Fruit fly (Drosophila melanogaster) whole organism, embryonic: ENCODE results near the gene Pax.

Experiments used
- B-H1 ChIP-seq: fragments of 200-800 bp; sonication (Bioruptor generic); IDR thresholded peaks from 3 replicates; pipeline ENCODE4 v1.3.6; 2022; ENCODE audit warnings: missing biosample characterization, missing genetic modification characterization
- BEAF-32 ChIP-seq: fragments of 200-800 bp; sonication (Bioruptor generic); optimal IDR thresholded peaks from 3 replicates; lab custom pipeline; 2017; ENCODE audit warnings: missing biosample characterization, missing genetic modification characterization, mild to moderate bottlenecking, moderate library complexity, missing genetic modification reagents
- CG10274 ChIP-seq: fragments of 200-800 bp; sonication (Bioruptor generic); optimal IDR thresholded peaks from 3 replicates; lab custom pipeline; 2017; ENCODE audit warnings: missing biosample characterization, mild to moderate bottlenecking, missing genetic modification characterization
- CG10321 ChIP-seq: fragments of 200-800 bp; sonication (Bioruptor generic); IDR thresholded peaks from 2 replicates; pipeline ENCODE4 v1.3.6; 2022; ENCODE audit warnings: missing biosample characterization, missing genetic modification characterization
- CG11093 ChIP-seq: fragments of 200-800 bp; sonication (Bioruptor generic); IDR thresholded peaks from 3 replicates; pipeline ENCODE4 v1.3.6; 2022; ENCODE audit warnings: missing biosample characterization, missing genetic modification characterization
- CG12219 ChIP-seq: fragments of 200-800 bp; sonication (Bioruptor generic); optimal IDR thresholded peaks from 3 replicates; lab custom pipeline; 2018; ENCODE audit warnings: missing biosample characterization, mild to moderate bottlenecking, missing genetic modification characterization
- CG12236 ChIP-seq: fragments of 200-800 bp; sonication (Bioruptor generic); optimal IDR thresholded peaks from 2 replicates; lab custom pipeline; 2016; ENCODE audit warnings: missing biosample characterization, missing genetic modification characterization
- CG14965 ChIP-seq: fragments of 200-800 bp; sonication (Bioruptor generic); optimal IDR thresholded peaks from 2 replicates; lab custom pipeline; 2016; ENCODE audit warnings: missing biosample characterization, missing genetic modification characterization, borderline replicate concordance
- CG15011 ChIP-seq: fragments of 200-800 bp; sonication (Bioruptor generic); optimal IDR thresholded peaks from 3 replicates; lab custom pipeline; 2018; ENCODE audit warnings: missing biosample characterization, mild to moderate bottlenecking, missing genetic modification characterization
- CG18262 ChIP-seq: fragments of 200-800 bp; optimal IDR thresholded peaks from 3 replicates; lab custom pipeline; 2019; ENCODE audit warnings: missing biosample characterization, mild to moderate bottlenecking, missing genetic modification characterization, moderate library complexity
- CG2199 ChIP-seq: fragments of 200-800 bp; sonication (Bioruptor generic); IDR thresholded peaks from 3 replicates; pipeline ENCODE4 v1.3.6; 2022; ENCODE audit warnings: missing biosample characterization, missing genetic modification characterization
- CG6791 ChIP-seq: fragments of 200-800 bp; sonication (Bioruptor generic); IDR thresholded peaks from 3 replicates; pipeline ENCODE4 v1.3.6; 2022; ENCODE audit warnings: missing biosample characterization, missing genetic modification characterization; ENCODE audit not compliant: partially characterized antibody
- CG7786 ChIP-seq: fragments of 200-800 bp; sonication (Bioruptor generic); optimal IDR thresholded peaks from 2 replicates; lab custom pipeline; 2016; ENCODE audit warnings: missing biosample characterization, missing genetic modification characterization
- CG8290 ChIP-seq, 3 experiments: fragments of 200-800 bp; sonication (Bioruptor generic); optimal IDR thresholded peaks; 2 replicates each; lab custom pipeline; 2016 to 2019; ENCODE audit warnings: missing biosample characterization in 3 of 3, missing genetic modification characterization in 3 of 3, mild to moderate bottlenecking in 2 of 3, moderate library complexity in 1 of 3
- CkIIα-i1 ChIP-seq: fragments of 200-800 bp; sonication (Bioruptor generic); IDR thresholded peaks from 2 replicates; pipeline ENCODE4 v1.3.6; 2022; ENCODE audit warnings: missing biosample characterization, missing genetic modification characterization
- Deaf1 ChIP-seq: fragments of 200-800 bp; optimal IDR thresholded peaks from 3 replicates; lab custom pipeline; 2019; ENCODE audit warnings: missing biosample characterization, mild to moderate bottlenecking, missing genetic modification characterization, moderate library complexity
- Dek ChIP-seq: fragments of 200-800 bp; sonication (Bioruptor generic); optimal IDR thresholded peaks from 3 replicates; lab custom pipeline; 2019; ENCODE audit warnings: missing biosample characterization, mild to moderate bottlenecking, missing genetic modification characterization, moderate library complexity
- Fer2 ChIP-seq: fragments of 200-800 bp; sonication (Bioruptor generic); optimal IDR thresholded peaks from 2 replicates; lab custom pipeline; 2018; ENCODE audit warnings: missing biosample characterization, mild to moderate bottlenecking, missing genetic modification characterization, moderate library complexity
- Meics ChIP-seq: fragments of 200-800 bp; sonication (Bioruptor generic); optimal IDR thresholded peaks from 2 replicates; lab custom pipeline; 2017; ENCODE audit warnings: missing biosample characterization, mild to moderate bottlenecking, missing genetic modification characterization
- NC2α ChIP-seq: fragments of 200-800 bp; sonication (Bioruptor generic); optimal IDR thresholded peaks from 2 replicates; lab custom pipeline; 2016; ENCODE audit warnings: missing biosample characterization, missing genetic modification characterization
- NFAT ChIP-seq: fragments of 200-800 bp; sonication (Bioruptor generic); IDR thresholded peaks from 2 replicates; pipeline ENCODE4 v1.3.6; 2022; ENCODE audit warnings: missing biosample characterization, missing genetic modification characterization
- NK7.1 ChIP-seq: fragments of 200-800 bp; sonication (Bioruptor generic); optimal IDR thresholded peaks from 3 replicates; lab custom pipeline; 2016; ENCODE audit warnings: missing biosample characterization, missing genetic modification characterization
- Optix ChIP-seq: fragments of 200-800 bp; sonication (Bioruptor generic); IDR thresholded peaks from 3 replicates; pipeline ENCODE4 v1.3.6; 2022; ENCODE audit warnings: missing biosample characterization, missing genetic modification characterization
- Sox100B ChIP-seq: fragments of 200-800 bp; sonication (Bioruptor generic); optimal IDR thresholded peaks from 3 replicates; lab custom pipeline; 2018; ENCODE audit warnings: missing biosample characterization, mild to moderate bottlenecking, missing genetic modification characterization
- ara ChIP-seq: fragments of 200-800 bp; sonication (Bioruptor generic); IDR thresholded peaks from 2 replicates; pipeline ENCODE4 v1.3.6; 2022; ENCODE audit warnings: missing biosample characterization, missing genetic modification characterization
- ase ChIP-seq: fragments of 200-800 bp; sonication (Bioruptor generic); IDR thresholded peaks from 3 replicates; pipeline ENCODE4 v1.3.6; 2022; ENCODE audit warnings: missing biosample characterization, missing genetic modification characterization
- ato ChIP-seq: fragments of 200-800 bp; sonication (Bioruptor generic); IDR thresholded peaks from 2 replicates; pipeline ENCODE4 v1.3.6; 2022; ENCODE audit warnings: missing biosample characterization, missing genetic modification characterization; ENCODE audit not compliant: partially characterized antibody
- az2 ChIP-seq: fragments of 200-800 bp; sonication (Bioruptor generic); optimal IDR thresholded peaks from 3 replicates; lab custom pipeline; 2016; ENCODE audit warnings: missing biosample characterization, missing genetic modification characterization
- chinmo ChIP-seq: fragments of 200-800 bp; sonication (Bioruptor generic); IDR thresholded peaks from 4 replicates; pipeline ENCODE4 v1.3.6; 2022; ENCODE audit warnings: missing biosample characterization, missing genetic modification characterization; ENCODE audit not compliant: partially characterized antibody
- ci ChIP-seq: fragments of 200-800 bp; sonication (Bioruptor generic); IDR thresholded peaks from 3 replicates; pipeline ENCODE4 v1.3.6; 2022; ENCODE audit warnings: missing biosample characterization, missing genetic modification characterization
- croc ChIP-seq: fragments of 200-800 bp; sonication (Bioruptor generic); conservative IDR thresholded peaks from 3 replicates; pipeline ENCODE4 v1.3.6; 2022; ENCODE audit warnings: missing biosample characterization, missing genetic modification characterization
- disco-r ChIP-seq: fragments of 200-800 bp; sonication (Bioruptor generic); optimal IDR thresholded peaks from 2 replicates; lab custom pipeline; 2016; ENCODE audit warnings: missing biosample characterization, missing genetic modification characterization
- dpn ChIP-seq, 2 experiments: fragments of 200-800 bp; sonication (Bioruptor generic); optimal IDR thresholded peaks; 3 replicates each; lab custom pipeline; 2016; ENCODE audit warnings: missing biosample characterization in 2 of 2, missing genetic modification characterization in 2 of 2
- eyg ChIP-seq: fragments of 200-800 bp; sonication (Bioruptor generic); optimal IDR thresholded peaks from 3 replicates; lab custom pipeline; 2016; ENCODE audit warnings: missing biosample characterization, missing genetic modification characterization
- jing ChIP-seq: fragments of 200-800 bp; sonication (Bioruptor generic); optimal IDR thresholded peaks from 2 replicates; lab custom pipeline; 2018; ENCODE audit warnings: missing biosample characterization, mild to moderate bottlenecking, missing genetic modification characterization
- jumu ChIP-seq: fragments of 200-800 bp; sonication (Bioruptor generic); optimal IDR thresholded peaks from 3 replicates; lab custom pipeline; 2016; ENCODE audit warnings: missing biosample characterization, missing genetic modification characterization
- luna ChIP-seq: fragments of 200-800 bp; sonication (Bioruptor generic); optimal IDR thresholded peaks from 2 replicates; lab custom pipeline; 2016; ENCODE audit warnings: missing biosample characterization, missing genetic modification characterization
- mirr ChIP-seq: fragments of 200-800 bp; sonication (Bioruptor generic); optimal IDR thresholded peaks from 3 replicates; lab custom pipeline; 2018; ENCODE audit warnings: missing biosample characterization, mild to moderate bottlenecking, missing genetic modification characterization
- nerfin-1 ChIP-seq: fragments of 200-800 bp; sonication (Bioruptor generic); optimal IDR thresholded peaks from 3 replicates; lab custom pipeline; 2019; ENCODE audit warnings: missing biosample characterization, mild to moderate bottlenecking, missing genetic modification characterization, moderate library complexity
- nom ChIP-seq: fragments of 200-800 bp; sonication (Bioruptor generic); optimal IDR thresholded peaks from 2 replicates; lab custom pipeline; 2017; ENCODE audit warnings: missing biosample characterization, missing genetic modification characterization, mild to moderate bottlenecking, moderate library complexity, missing genetic modification reagents
- oc ChIP-seq: fragments of 200-800 bp; sonication (Bioruptor generic); optimal IDR thresholded peaks from 2 replicates; lab custom pipeline; 2018; ENCODE audit warnings: missing biosample characterization, mild to moderate bottlenecking, missing genetic modification characterization, moderate library complexity
- p53 ChIP-seq: fragments of 200-800 bp; sonication (Bioruptor generic); optimal IDR thresholded peaks from 2 replicates; lab custom pipeline; 2016; ENCODE audit warnings: missing biosample characterization, missing genetic modification characterization
- pho ChIP-seq: fragments of 200-800 bp; sonication (Bioruptor generic); optimal IDR thresholded peaks from 2 replicates; lab custom pipeline; 2016; ENCODE audit warnings: missing biosample characterization, missing genetic modification characterization
- phol ChIP-seq: fragments of 200-800 bp; sonication (Bioruptor generic); optimal IDR thresholded peaks from 3 replicates; lab custom pipeline; 2018; ENCODE audit warnings: missing biosample characterization, mild to moderate bottlenecking, missing genetic modification characterization, moderate library complexity
- row ChIP-seq: fragments of 200-800 bp; sonication (Bioruptor generic); IDR thresholded peaks from 3 replicates; pipeline ENCODE4 v1.3.6; 2022; ENCODE audit warnings: missing biosample characterization, missing genetic modification characterization
- slou ChIP-seq: fragments of 200-800 bp; sonication (Bioruptor generic); optimal IDR thresholded peaks from 3 replicates; lab custom pipeline; 2016; ENCODE audit warnings: missing biosample characterization, missing genetic modification characterization
- zen ChIP-seq: fragments of 200-800 bp; sonication (Bioruptor generic); optimal IDR thresholded peaks from 3 replicates; lab custom pipeline; 2018; ENCODE audit warnings: missing biosample characterization, mild to moderate bottlenecking, missing genetic modification characterization, moderate library complexity
- zfh2 ChIP-seq: fragments of 200-800 bp; sonication (Bioruptor generic); optimal IDR thresholded peaks from 2 replicates; lab custom pipeline; 2016; ENCODE audit warnings: missing biosample characterization, missing genetic modification characterization

Pax gene

DNA sequence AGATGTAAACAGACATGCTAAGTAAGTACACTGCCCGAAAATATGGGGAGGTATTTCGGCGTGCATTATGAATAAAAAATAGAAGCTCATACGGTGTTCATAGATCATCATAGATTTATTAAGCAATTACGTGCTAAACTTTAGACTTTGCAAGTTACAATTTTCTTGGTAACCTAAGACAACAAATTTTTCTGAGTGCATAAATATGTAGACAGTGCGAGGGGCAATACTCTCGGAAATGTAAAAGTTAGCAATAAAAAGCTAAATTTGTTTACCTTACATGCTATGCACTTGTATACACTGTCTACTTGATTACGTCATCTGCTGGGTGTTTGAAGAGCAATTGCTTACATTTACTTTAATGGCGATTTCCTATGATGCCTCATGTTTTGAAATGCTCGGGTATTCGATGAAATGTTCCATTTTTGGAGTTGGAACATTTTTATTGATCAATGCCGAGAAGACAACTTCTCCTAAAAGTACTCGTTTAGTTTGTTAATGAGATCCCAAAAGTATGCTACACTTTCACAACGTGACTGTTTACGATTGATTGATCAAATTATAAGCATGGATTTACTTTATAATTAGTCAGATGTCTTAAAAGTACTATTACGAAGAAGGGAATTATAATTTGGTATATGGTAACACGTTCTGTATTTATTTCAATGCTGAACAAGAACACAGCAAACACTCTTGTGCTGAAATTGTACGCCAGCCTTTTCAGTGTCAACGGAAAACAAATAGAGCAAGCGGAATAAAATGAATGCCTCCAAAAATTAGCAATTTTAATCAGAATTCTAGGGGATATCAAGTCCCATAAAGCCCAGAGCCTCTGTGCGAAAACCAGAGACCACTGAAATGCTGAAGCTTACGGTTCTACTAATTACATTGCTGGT is 9.5 kb downstream of the Pax start, which contains the start of gene Lectin-galC1 (continued):
- peak; percentile 64 for TF ChIP-seq CG8290 (GFP tag; optimal IDR thresholded peaks at IDR 0.05; lab: Kevin White, UChicago)
- TF ChIP-seq CG8290 (tag; optimal IDR thresholded peaks at IDR 0.05; lab: Kevin White, UChicago) = peak in 1 of 2 experiments; percentile 61
- no peak for TF ChIP-seq CkIIα-i1 (GFP tag; lab: Robert Waterston, UW)
- TF ChIP-seq croc (GFP tag; lab: Robert Waterston, UW) = peak; percentile 78
- TF ChIP-seq CG10321 (GFP tag; lab: Robert Waterston, UW) = peak; percentile 65
- peak; percentile 72 for TF ChIP-seq pho (GFP tag; lab: Kevin White, UChicago)
- TF ChIP-seq Meics (GFP tag; lab: Kevin White, UChicago) = peak; percentile 76
- peak; percentile 27; the same call in 1 of the 3 replicates for TF ChIP-seq CG2199
- peak; percentile 78 for TF ChIP-seq nerfin-1 (tag; lab: Kevin White, UChicago)
- peak; percentile 89 for TF ChIP-seq ara (GFP tag; lab: Robert Waterston, UW)
- TF ChIP-seq NC2α (GFP tag; lab: Kevin White, UChicago) = peak; percentile 85
- peak; percentile 83 for TF ChIP-seq Sox100B (GFP tag; lab: Kevin White, UChicago)
- TF ChIP-seq Dek (tag; lab: Kevin White, UChicago) = peak; percentile 73
- TF ChIP-seq p53 (GFP tag; lab: Kevin White, UChicago) = peak; percentile 87
- peak; percentile 42 for TF ChIP-seq Fer2
- TF ChIP-seq CG10274 (GFP tag; lab: Kevin White, UChicago) = peak; percentile 70
- TF ChIP-seq CG18262 = peak; percentile 90
- TF ChIP-seq CG12219 (GFP tag; lab: Kevin White, UChicago) = peak; percentile 85
- 0 out of 4 replicates have a peak, but pooled peaks have one; percentile 47 for TF ChIP-seq chinmo (GFP tag; lab: Robert Waterston, UW)
- TF ChIP-seq Deaf1 = peak; percentile 10
- peak; percentile 86 for TF ChIP-seq CG12236
- peak; percentile 83 for TF ChIP-seq jing (GFP tag; lab: Kevin White, UChicago)
- TF ChIP-seq ato (GFP tag; lab: Robert Waterston, UW) = no peak
- peak; percentile 74 for TF ChIP-seq CG7786
- peak; percentile 82 to 92 for TF ChIP-seq dpn (GFP tag; optimal IDR thresholded peaks at IDR 0.05; lab: Kevin White, UChicago)
- TF ChIP-seq ci = peak; percentile 95
- TF ChIP-seq Optix = peak; percentile 84
- peak; percentile 68 for TF ChIP-seq CG15011
- peak; percentile 91 for TF ChIP-seq az2 (GFP tag; lab: Kevin White, UChicago)
- peak; percentile 79 for TF ChIP-seq NK7.1 (GFP tag; lab: Kevin White, UChicago)
- peak; percentile 88 for TF ChIP-seq row (GFP tag; lab: Robert Waterston, UW)
- no peak for TF ChIP-seq CG6791 (GFP tag; lab: Robert Waterston, UW)
- peak; percentile 51 for TF ChIP-seq mirr
- TF ChIP-seq CG11093 = peak; percentile 76; the same call in 2 of the 3 replicates
- peak; percentile 82 for TF ChIP-seq disco-r (GFP tag; lab: Kevin White, UChicago)
- TF ChIP-seq eyg (GFP tag; lab: Kevin White, UChicago) = peak; percentile 73
- peak; percentile 88 for TF ChIP-seq phol (tag; lab: Kevin White, UChicago)
- TF ChIP-seq nom = no peak
- TF ChIP-seq luna = no peak
- peak; percentile 81 for TF ChIP-seq B-H1 (GFP tag; lab: Robert Waterston, UW)
- TF ChIP-seq zen (tag; lab: Kevin White, UChicago) = peak; percentile 88
- no peak for TF ChIP-seq BEAF-32 (GFP tag; lab: Kevin White, UChicago)
- TF ChIP-seq jumu (GFP tag; lab: Kevin White, UChicago) = peak; percentile 88
- TF ChIP-seq oc (tag; lab: Kevin White, UChicago) = peak; percentile 90
- no peak; the same call in 1 of the 3 replicates for TF ChIP-seq ase (GFP tag; lab: Robert Waterston, UW)
- peak; percentile 69 for TF ChIP-seq slou (GFP tag; lab: Kevin White, UChicago)
- TF ChIP-seq NFAT (GFP tag; lab: Robert Waterston, UW) = peak; percentile 59
- TF ChIP-seq CG14965 (GFP tag; lab: Kevin White, UChicago) = peak; percentile 77
- peak; percentile 12 for TF ChIP-seq zfh2 (GFP tag; lab: Kevin White, UChicago)
